Worm (Caenorhabditis elegans) whole organism, L1 larva: ENCODE measurements around the gene cest-10.

Source experiments
- C04F5.9 ChIP-seq: sonication (generic microtip); optimal IDR thresholded peaks from 2 replicates; lab custom pipeline; 2016; ENCODE audit warnings: missing genetic modification characterization, missing compliant biosample characterization
- C16A3.4 ChIP-seq: fragments of 150-350 bp; optimal IDR thresholded peaks from 2 replicates; lab custom pipeline; 2014; ENCODE audit warnings: missing biosample characterization, missing genetic modification characterization
- C34B4.2 ChIP-seq: sonication (generic microtip); optimal IDR thresholded peaks from 2 replicates; lab custom pipeline; 2017; ENCODE audit warnings: mild to moderate bottlenecking, missing genetic modification characterization, missing compliant biosample characterization
- F16B12.6 ChIP-seq: fragments of 150-350 bp; optimal IDR thresholded peaks from 2 replicates; lab custom pipeline; 2014; ENCODE audit warnings: missing biosample characterization, missing genetic modification characterization
- aha-1 ChIP-seq: fragments of 150-350 bp; optimal IDR thresholded peaks from 2 replicates; lab custom pipeline; 2014; ENCODE audit warnings: missing biosample characterization, missing genetic modification characterization
- ama-1 ChIP-seq: fragments of 150-350 bp; optimal IDR thresholded peaks from 2 replicates; lab custom pipeline; 2014
- blmp-1 ChIP-seq: fragments of 150-350 bp; optimal IDR thresholded peaks from 2 replicates; lab custom pipeline; 2014; ENCODE audit warnings: missing biosample characterization, missing genetic modification characterization
- ceh-82 ChIP-seq, 3 experiments: fragments of 150-350 bp in 1 of 3; sonication (generic microtip) in 2 of 3; optimal IDR thresholded peaks; 2 replicates each; lab custom pipeline; 2014 to 2017; ENCODE audit warnings: missing biosample characterization in 3 of 3, missing genetic modification characterization in 3 of 3
- dpl-1 ChIP-seq, 3 experiments: fragments of 150-350 bp in 2 of 3; sonication (generic microtip) in 1 of 3; optimal IDR thresholded peaks; 2 replicates each; lab custom pipeline; 2014 to 2017; ENCODE audit warnings: missing biosample characterization in 3 of 3, missing genetic modification characterization in 3 of 3, missing genetic modification reagents in 3 of 3
- efl-1 ChIP-seq, 4 experiments: fragments of 150-350 bp; optimal IDR thresholded peaks in 3 of 4; peaks in 1 of 4; 1 replicate in 1 of 4; 2 replicates in 3 of 4; lab custom pipeline; 2014; ENCODE audit warnings: missing biosample characterization in 2 of 4, missing genetic modification characterization in 2 of 4, missing genetic modification reagents in 2 of 4
- efl-3 ChIP-seq: fragments of 200-800 bp; sonication (Bioruptor generic); optimal IDR thresholded peaks from 2 replicates; lab custom pipeline; 2018; ENCODE audit warnings: mild to moderate bottlenecking, missing genetic modification characterization, missing compliant biosample characterization
- elt-3 ChIP-seq, 6 experiments: fragments of 150-350 bp in 1 of 6; sonication (generic microtip); optimal IDR thresholded peaks; 2 replicates each; lab custom pipeline; 2017 to 2018; ENCODE audit warnings: missing biosample characterization in 6 of 6, missing genetic modification characterization in 6 of 6, inconsistent platforms in 1 of 6
- ets-5 ChIP-seq: fragments of 200-800 bp; sonication (Bioruptor generic); IDR thresholded peaks from 2 replicates; pipeline ENCODE4 v1.3.6; 2022; ENCODE audit warnings: missing genetic modification characterization, missing compliant biosample characterization
- fos-1 ChIP-seq: fragments of 150-350 bp; optimal IDR thresholded peaks from 2 replicates; lab custom pipeline; 2014; ENCODE audit warnings: missing biosample characterization, missing genetic modification characterization
- hlh-17 ChIP-seq: fragments of 200-800 bp; sonication (Bioruptor generic); optimal IDR thresholded peaks from 2 replicates; lab custom pipeline; 2018; ENCODE audit warnings: missing genetic modification characterization, mild to moderate bottlenecking, missing compliant biosample characterization, moderate library complexity, borderline replicate concordance
- hlh-4 ChIP-seq: sonication (generic microtip); optimal IDR thresholded peaks from 2 replicates; lab custom pipeline; 2016; ENCODE audit warnings: mild to moderate bottlenecking, missing genetic modification characterization, missing compliant biosample characterization
- hpl-2 ChIP-seq: fragments of 150-350 bp; optimal IDR thresholded peaks from 2 replicates; lab custom pipeline; 2014; ENCODE audit warnings: missing biosample characterization, missing genetic modification reagents, missing genetic modification characterization
- lin-14 ChIP-seq: fragments of 200-800 bp; sonication (Bioruptor generic); optimal IDR thresholded peaks from 2 replicates; lab custom pipeline; 2018; ENCODE audit warnings: mild to moderate bottlenecking, missing genetic modification characterization, moderate library complexity, missing compliant biosample characterization
- lin-15B ChIP-seq: fragments of 150-350 bp; sonication (generic microtip); optimal IDR thresholded peaks from 3 replicates; lab custom pipeline; 2014; ENCODE audit warnings: missing biosample characterization, missing genetic modification characterization
- lin-39 ChIP-seq: fragments of 150-350 bp; optimal IDR thresholded peaks from 2 replicates; lab custom pipeline; 2014; ENCODE audit warnings: missing biosample characterization, missing genetic modification reagents, missing genetic modification characterization
- mab-9 ChIP-seq: fragments of 200-800 bp; sonication (Bioruptor generic); IDR thresholded peaks from 2 replicates; pipeline ENCODE4 v1.3.6; 2022; ENCODE audit warnings: missing genetic modification reagents, missing genetic modification characterization, missing compliant biosample characterization
- mdl-1 ChIP-seq, 2 experiments: fragments of 150-350 bp; optimal IDR thresholded peaks; 2 replicates each; lab custom pipeline; 2014 to 2017; ENCODE audit warnings: missing biosample characterization in 2 of 2, missing genetic modification characterization in 2 of 2, inconsistent platforms in 1 of 2
- mef-2 ChIP-seq: fragments of 150-350 bp; optimal IDR thresholded peaks from 2 replicates; lab custom pipeline; 2014; ENCODE audit warnings: missing biosample characterization, missing genetic modification characterization
- mep-1 ChIP-seq: fragments of 150-350 bp; optimal IDR thresholded peaks from 2 replicates; lab custom pipeline; 2014; ENCODE audit warnings: missing biosample characterization, missing genetic modification characterization
- nhr-11 ChIP-seq: fragments of 150-350 bp; optimal IDR thresholded peaks from 2 replicates; lab custom pipeline; 2014; ENCODE audit warnings: missing biosample characterization, missing genetic modification characterization
- nhr-19 ChIP-seq: fragments of 200-800 bp; sonication (Bioruptor generic); conservative IDR thresholded peaks from 2 replicates; pipeline ENCODE4 v1.3.6; 2022; ENCODE audit warnings: missing genetic modification characterization, missing compliant biosample characterization
- nhr-71 ChIP-seq: sonication (generic microtip); optimal IDR thresholded peaks from 2 replicates; lab custom pipeline; 2016; ENCODE audit warnings: mild to moderate bottlenecking, missing genetic modification characterization, moderate library complexity, missing compliant biosample characterization
- nhr-84 ChIP-seq: sonication (generic microtip); optimal IDR thresholded peaks from 2 replicates; lab custom pipeline; 2017; ENCODE audit warnings: missing biosample characterization, missing genetic modification characterization
- nhr-85 ChIP-seq: sonication (generic microtip); peaks from one replicate; lab custom pipeline; 2016; ENCODE audit warnings: missing genetic modification characterization, inconsistent platforms, missing compliant biosample characterization
- nhr-90 ChIP-seq: sonication (generic microtip); optimal IDR thresholded peaks from 2 replicates; lab custom pipeline; 2016; ENCODE audit warnings: mild to moderate bottlenecking, missing genetic modification characterization, missing compliant biosample characterization; ENCODE audit not compliant: poor library complexity
- pag-3 ChIP-seq: sonication (generic microtip); optimal IDR thresholded peaks from 2 replicates; lab custom pipeline; 2017; ENCODE audit warnings: missing genetic modification characterization, mild to moderate bottlenecking, missing compliant biosample characterization, antibody characterized with exemption, borderline replicate concordance; ENCODE audit not compliant: insufficient read depth
- pqm-1 ChIP-seq: sonication (generic microtip); optimal IDR thresholded peaks from 3 replicates; lab custom pipeline; 2017; ENCODE audit warnings: missing biosample characterization, missing genetic modification characterization
- snu-23 ChIP-seq: sonication (generic microtip); optimal IDR thresholded peaks from 2 replicates; lab custom pipeline; 2016; ENCODE audit warnings: missing genetic modification characterization, missing compliant biosample characterization
- tbx-2 ChIP-seq: sonication (generic microtip); optimal IDR thresholded peaks from 2 replicates; lab custom pipeline; 2016; ENCODE audit warnings: missing genetic modification characterization, missing compliant biosample characterization
- unc-130 ChIP-seq: fragments of 150-350 bp; optimal IDR thresholded peaks from 2 replicates; lab custom pipeline; 2017; ENCODE audit warnings: missing biosample characterization, missing genetic modification characterization, inconsistent platforms
- unc-30 ChIP-seq: sonication (generic microtip); optimal IDR thresholded peaks from 2 replicates; lab custom pipeline; 2017; ENCODE audit warnings: missing biosample characterization, missing genetic modification characterization
- unc-62 ChIP-seq: fragments of 150-350 bp; optimal IDR thresholded peaks from 2 replicates; lab custom pipeline; 2014; ENCODE audit warnings: missing biosample characterization, missing genetic modification reagents, missing genetic modification characterization
- unc-98 ChIP-seq: fragments of 200-800 bp; sonication (Bioruptor generic); IDR thresholded peaks from 2 replicates; pipeline ENCODE4 v1.3.6; 2022; ENCODE audit warnings: missing genetic modification characterization, missing compliant biosample characterization
- xbp-1 ChIP-seq: sonication (generic microtip); optimal IDR thresholded peaks from 2 replicates; lab custom pipeline; 2016; ENCODE audit warnings: missing genetic modification characterization, missing compliant biosample characterization
- zag-1 ChIP-seq: fragments of 150-350 bp; optimal IDR thresholded peaks from 2 replicates; lab custom pipeline; 2014; ENCODE audit warnings: missing biosample characterization, missing genetic modification characterization
- zip-4 ChIP-seq: fragments of 200-800 bp; sonication (Bioruptor generic); optimal IDR thresholded peaks from 2 replicates; lab custom pipeline; 2018; ENCODE audit warnings: mild to moderate bottlenecking, missing genetic modification characterization, moderate library complexity, missing compliant biosample characterization
- ztf-11 ChIP-seq, 2 experiments: sonication (generic microtip); optimal IDR thresholded peaks; 2 replicates each; lab custom pipeline; 2016 to 2017; ENCODE audit warnings: missing genetic modification characterization in 2 of 2, missing biosample characterization in 1 of 2, missing compliant biosample characterization in 1 of 2

The cest-10 gene

ce11 chrIV:7190409-7190808, 10.1 kb downstream of the cest-10 start (continued):
- no peak for TF ChIP-seq nhr-84
- TF ChIP-seq hpl-2 = no peak
- no peak for TF ChIP-seq mdl-1 (tag; optimal IDR thresholded peaks at IDR 0.05; lab: Kevin White, UChicago)
- TF ChIP-seq nhr-90 (tag; lab: Kevin White, UChicago) = peak; percentile 27
- peak; percentile 22 for TF ChIP-seq blmp-1 (tag; lab: Kevin White, UChicago)
- TF ChIP-seq snu-23 (GFP tag; lab: Kevin White, UChicago) = no peak
- TF ChIP-seq pqm-1 = no peak
- TF ChIP-seq ztf-11 (tag; optimal IDR thresholded peaks at IDR 0.05; lab: Kevin White, UChicago) = no peak
- TF ChIP-seq nhr-11 = no peak
- TF ChIP-seq aha-1 (tag; lab: Kevin White, UChicago) = no peak
- peak; percentile 56 for TF ChIP-seq lin-14
- no peak for TF ChIP-seq unc-130 (tag; lab: Kevin White, UChicago)
- no peak for TF ChIP-seq pag-3 (tag; lab: Kevin White, UChicago)
- TF ChIP-seq lin-15B (tag; lab: Kevin White, UChicago) = no peak
- no peak for TF ChIP-seq ceh-82 (tag; optimal IDR thresholded peaks at IDR 0.05; lab: Kevin White, UChicago)
- no peak for TF ChIP-seq efl-3 (GFP tag; lab: Kevin White, UChicago)
- no peak for TF ChIP-seq mep-1 (tag; lab: Kevin White, UChicago)
- TF ChIP-seq hlh-4 (tag; lab: Kevin White, UChicago) = no peak
- TF ChIP-seq unc-98 = no peak
- no peak for TF ChIP-seq mab-9 (GFP tag; lab: Robert Waterston, UW)
- TF ChIP-seq tbx-2 (tag; lab: Kevin White, UChicago) = no peak
- TF ChIP-seq mef-2 (tag; lab: Kevin White, UChicago) = no peak
- TF ChIP-seq unc-62 (GFP tag; lab: Kevin White, UChicago) = no peak
- TF ChIP-seq xbp-1 (tag; lab: Kevin White, UChicago) = no peak
- TF ChIP-seq fos-1 (tag; lab: Kevin White, UChicago) = no peak
- TF ChIP-seq C04F5.9 = no peak
- peak; percentile 69 for TF ChIP-seq nhr-71
- TF ChIP-seq elt-3 (tag; optimal IDR thresholded peaks at IDR 0.05; lab: Kevin White, UChicago) = peak in 3 of 6 experiments; percentile 6 to 73 (median 56)
- no peak for TF ChIP-seq C34B4.2 (tag; lab: Kevin White, UChicago)
- TF ChIP-seq hlh-17 = no peak

- TF ChIP-seq efl-1 (optimal IDR thresholded peaks at IDR 0.05; lab: Kevin White, UChicago) (no peak), efl-1 (GFP tag; optimal IDR thresholded peaks at IDR 0.05 in 1 of 2; lab: Kevin White, UChicago) (peak in 1 of 2 experiments; percentile 67), mab-9 (GFP tag; lab: Robert Waterston, UW) (no peak), F16B12.6 (tag; lab: Kevin White, UChicago) (no peak), zip-4 (GFP tag; lab: Kevin White, UChicago) (no peak)
These were observed 11.4 kb downstream of the cest-10 start, which contains the start of gene R13A1.5 for ce11 chrIV:7191745-7192144. Gene R13A1.5 (minus strand): TSS chrIV:7191845.

ce11 chrIV:7195734-7196133, 15.4 kb downstream of the cest-10 start, which contains the start of gene best-16:
Gene best-16 (minus strand): TSS chrIV:7195834.
- TF ChIP-seq efl-3 (GFP tag; lab: Kevin White, UChicago) (no peak), C16A3.4 (tag; lab: Kevin White, UChicago) (no peak), zag-1 (no peak), lin-39 (tag; lab: Kevin White, UChicago) (no peak), unc-30 (no peak), nhr-19 (no peak), nhr-85 (tag; lab: Kevin White, UChicago) (no peak), nhr-71 (no peak), unc-130 (tag; lab: Kevin White, UChicago) (no peak), dpl-1 (GFP tag; optimal IDR thresholded peaks at IDR 0.05; lab: Kevin White, UChicago) (no peak), ama-1 (lab: Kevin White, UChicago) (no peak), ets-5 (no peak)
